Worm (Caenorhabditis elegans) whole organism, L1 larva: ENCODE results near the gene R03H10.11.

Source experiments
- aly-2 ChIP-seq: fragments of 150-350 bp; optimal IDR thresholded peaks from 2 replicates; lab custom pipeline; 2014; ENCODE audit warnings: missing biosample characterization, missing genetic modification characterization
- fos-1 ChIP-seq: fragments of 150-350 bp; optimal IDR thresholded peaks from 2 replicates; lab custom pipeline; 2014; ENCODE audit warnings: missing biosample characterization, missing genetic modification characterization
- mep-1 ChIP-seq: fragments of 150-350 bp; optimal IDR thresholded peaks from 2 replicates; lab custom pipeline; 2014; ENCODE audit warnings: missing biosample characterization, missing genetic modification characterization
- unc-86 ChIP-seq: sonication (generic microtip); optimal IDR thresholded peaks from 2 replicates; lab custom pipeline; 2016; ENCODE audit warnings: missing genetic modification characterization, missing compliant biosample characterization

DNA sequence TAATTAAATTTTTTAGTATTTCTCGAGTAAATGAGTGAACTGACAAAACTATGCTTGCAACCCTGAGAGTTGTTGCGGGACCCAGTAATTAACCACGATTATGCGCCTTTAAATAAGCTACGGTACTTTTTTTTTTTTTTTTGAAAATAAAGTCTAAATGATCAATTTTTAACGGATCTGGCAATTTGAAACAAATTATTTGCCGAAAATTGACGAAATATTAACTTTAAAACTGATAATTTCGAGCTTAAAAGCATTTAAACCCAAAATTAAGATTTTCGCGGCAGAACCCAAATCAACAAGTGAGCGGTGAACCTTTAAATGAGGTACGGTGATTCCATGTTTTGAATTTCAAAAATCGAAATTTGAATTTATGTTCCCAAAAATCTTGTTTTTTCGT, 40.0 kb downstream of the R03H10.11 start:
- TF ChIP-seq fos-1 (tag; lab: Kevin White, UChicago) (no peak), mep-1 (tag; lab: Kevin White, UChicago) (no peak), unc-86 (tag; lab: Kevin White, UChicago) (no peak), aly-2 (tag; lab: Kevin White, UChicago) (no peak)
